Fruit fly (Drosophila melanogaster): ENCODE data around the gene CG5846.

DNA sequence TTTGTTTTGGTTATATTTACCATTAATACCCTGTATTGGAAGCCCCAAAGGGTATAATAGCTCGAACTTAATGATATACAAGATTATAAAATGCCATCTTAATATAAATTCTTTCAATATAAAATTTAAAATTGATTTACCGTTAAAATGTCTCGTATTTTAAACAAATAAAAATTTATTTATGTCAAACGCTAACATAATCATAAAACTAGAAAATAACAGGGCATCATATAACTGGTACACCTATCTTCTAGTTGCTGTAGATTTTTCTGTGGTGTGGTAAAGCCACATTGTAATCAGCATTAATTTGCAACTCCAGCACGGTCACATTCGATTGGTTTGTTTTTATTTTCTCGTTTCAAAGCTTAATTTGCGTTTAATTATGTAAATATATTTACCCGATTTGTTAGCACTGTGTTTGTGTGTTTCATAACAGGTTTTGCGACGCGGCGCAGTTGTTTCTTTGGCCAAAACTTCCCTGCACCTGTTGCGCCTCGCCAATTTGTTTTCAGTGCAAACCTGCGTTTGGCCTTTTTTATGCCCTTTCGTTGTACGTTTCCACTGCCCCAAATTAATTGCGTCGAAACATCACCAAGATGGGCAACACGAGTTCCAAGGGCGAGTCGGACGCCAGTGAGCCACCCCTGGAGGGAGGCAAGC lies at the start of gene CG5846, which contains the start of gene CG4658:
- TF ChIP-seq Sin3A (optimal IDR thresholded peaks at IDR 0.05) (no peak), ttk (optimal IDR thresholded peaks at IDR 0.05) (no peak), psq (optimal IDR thresholded peaks at IDR 0.05) (no peak), h (optimal IDR thresholded peaks at IDR 0.05) (no peak), Myc (optimal IDR thresholded peaks at IDR 0.05) (no peak)

All from Kc167 (cell line).